Worm (Caenorhabditis elegans) whole organism, L4 larva: ENCODE measurements around the gene srh-142.

Source experiments
- F44E2.7 ChIP-seq: fragments of 200-800 bp; sonication (Bioruptor generic); IDR thresholded peaks from 2 replicates; pipeline ENCODE4 v2.1.2; 2022; ENCODE audit warnings: missing genetic modification characterization, missing compliant biosample characterization
- F49E8.2 ChIP-seq: sonication (generic microtip); optimal IDR thresholded peaks from 2 replicates; lab custom pipeline; 2016; ENCODE audit warnings: missing compliant biosample characterization, mild to moderate bottlenecking, missing genetic modification characterization, borderline replicate concordance
- T20F7.1 ChIP-seq: fragments of 200-800 bp; sonication (Bioruptor generic); optimal IDR thresholded peaks from 2 replicates; lab custom pipeline; 2018; ENCODE audit warnings: mild to moderate bottlenecking, missing genetic modification characterization, missing compliant biosample characterization
- T26A8.4 ChIP-seq: fragments of 200-800 bp; sonication (Bioruptor generic); IDR thresholded peaks from 2 replicates; pipeline ENCODE4 v1.3.6; 2022; ENCODE audit warnings: missing genetic modification characterization, missing compliant biosample characterization
- Y105C5A.15 ChIP-seq: fragments of 200-800 bp; sonication (Bioruptor generic); IDR thresholded peaks from 2 replicates; pipeline ENCODE4 v1.3.6; 2022; ENCODE audit warnings: missing genetic modification characterization, missing compliant biosample characterization
- Y75B8A.6 ChIP-seq: fragments of 200-800 bp; sonication (Bioruptor generic); IDR thresholded peaks from 2 replicates; pipeline ENCODE4 v1.3.6; 2022; ENCODE audit warnings: missing genetic modification reagents, missing genetic modification characterization, missing compliant biosample characterization
- arid-1 ChIP-seq: fragments of 200-800 bp; sonication (Bioruptor generic); conservative IDR thresholded peaks from 2 replicates; pipeline ENCODE4 v1.3.6; 2022; ENCODE audit warnings: missing genetic modification reagents, missing genetic modification characterization, missing compliant biosample characterization
- attf-4 ChIP-seq: sonication (generic microtip); optimal IDR thresholded peaks from 3 replicates; lab custom pipeline; 2017; ENCODE audit warnings: missing biosample characterization, missing genetic modification characterization
- ceh-20 ChIP-seq: fragments of 200-800 bp; sonication (Bioruptor generic); IDR thresholded peaks from 2 replicates; pipeline ENCODE4 v1.3.6; 2022; ENCODE audit warnings: missing genetic modification reagents, missing genetic modification characterization, missing compliant biosample characterization
- ceh-28 ChIP-seq: fragments of 150-350 bp; optimal IDR thresholded peaks from 2 replicates; lab custom pipeline; 2014; ENCODE audit warnings: missing biosample characterization, missing genetic modification reagents, missing genetic modification characterization
- ceh-44 ChIP-seq: fragments of 200-800 bp; sonication (Bioruptor generic); IDR thresholded peaks from 2 replicates; pipeline ENCODE4 v1.3.6; 2022; ENCODE audit warnings: missing genetic modification reagents, missing genetic modification characterization, missing compliant biosample characterization
- ceh-82 ChIP-seq: sonication (generic microtip); optimal IDR thresholded peaks from 2 replicates; lab custom pipeline; 2017; ENCODE audit warnings: missing biosample characterization, missing genetic modification characterization
- ces-1 ChIP-seq: fragments of 150-350 bp; sonication (generic microtip); optimal IDR thresholded peaks from 4 replicates; lab custom pipeline; 2014; ENCODE audit warnings: missing biosample characterization, missing genetic modification reagents, missing genetic modification characterization
- daf-8 ChIP-seq: fragments of 200-800 bp; sonication (Bioruptor generic); IDR thresholded peaks from 2 replicates; pipeline ENCODE4 v1.3.6; 2022; ENCODE audit warnings: missing genetic modification characterization, missing compliant biosample characterization
- dmd-6 ChIP-seq: fragments of 200-800 bp; sonication (Bioruptor generic); IDR thresholded peaks from 2 replicates; pipeline ENCODE4 v1.3.6; 2022; ENCODE audit warnings: missing genetic modification reagents, missing genetic modification characterization, missing compliant biosample characterization
- dmd-8 ChIP-seq: fragments of 200-800 bp; sonication (Bioruptor generic); IDR thresholded peaks from 2 replicates; pipeline ENCODE4 v1.3.6; 2022; ENCODE audit warnings: missing genetic modification characterization, missing compliant biosample characterization
- dmd-9 ChIP-seq: fragments of 200-800 bp; sonication (Bioruptor generic); IDR thresholded peaks from 2 replicates; pipeline ENCODE4 v1.3.6; 2022; ENCODE audit warnings: missing genetic modification reagents, missing genetic modification characterization, missing compliant biosample characterization
- duxl-1 ChIP-seq: sonication (generic microtip); optimal IDR thresholded peaks from 2 replicates; lab custom pipeline; 2016; ENCODE audit warnings: mild to moderate bottlenecking, missing genetic modification characterization, moderate library complexity, missing compliant biosample characterization; ENCODE audit not compliant: poor library complexity
- egl-43 ChIP-seq: fragments of 200-800 bp; sonication (Bioruptor generic); IDR thresholded peaks from 2 replicates; pipeline ENCODE4 v1.3.6; 2022; ENCODE audit warnings: missing genetic modification reagents, missing genetic modification characterization, missing compliant biosample characterization
- gei-8 ChIP-seq: fragments of 200-800 bp; sonication (Bioruptor generic); optimal IDR thresholded peaks from 2 replicates; lab custom pipeline; 2018; ENCODE audit warnings: mild to moderate bottlenecking, missing genetic modification characterization, missing compliant biosample characterization
- lim-7 ChIP-seq: fragments of 200-800 bp; sonication (Bioruptor generic); IDR thresholded peaks from 2 replicates; pipeline ENCODE4 v1.3.6; 2022; ENCODE audit warnings: missing genetic modification characterization, missing compliant biosample characterization
- lin-13 ChIP-seq: fragments of 150-350 bp; optimal IDR thresholded peaks from 2 replicates; lab custom pipeline; 2014; ENCODE audit warnings: missing biosample characterization, missing genetic modification reagents, missing genetic modification characterization
- madf-9 ChIP-seq: fragments of 200-800 bp; sonication (Bioruptor generic); conservative IDR thresholded peaks from 2 replicates; pipeline ENCODE4 v1.3.6; 2022; ENCODE audit warnings: missing genetic modification reagents, missing genetic modification characterization, missing compliant biosample characterization
- mdl-1 ChIP-seq, 2 experiments: fragments of 150-350 bp in 1 of 2; sonication (generic microtip) in 1 of 2; optimal IDR thresholded peaks; 2 replicates each; lab custom pipeline; 2014 to 2017; ENCODE audit warnings: missing biosample characterization in 2 of 2, missing genetic modification characterization in 2 of 2
- mep-1 ChIP-seq: fragments of 150-350 bp; sonication (generic microtip); optimal IDR thresholded peaks from 3 replicates; lab custom pipeline; 2014; ENCODE audit warnings: missing biosample characterization, missing genetic modification characterization
- mes-2 ChIP-seq: sonication (generic microtip); optimal IDR thresholded peaks from 2 replicates; lab custom pipeline; 2016; ENCODE audit warnings: missing genotype, mild to moderate bottlenecking, missing genetic modification characterization, missing compliant biosample characterization; ENCODE audit not compliant: poor library complexity, severe bottlenecking
- nhr-111 ChIP-seq: fragments of 200-800 bp; sonication (Bioruptor generic); optimal IDR thresholded peaks from 2 replicates; lab custom pipeline; 2018; ENCODE audit warnings: mild to moderate bottlenecking, missing genetic modification characterization, missing compliant biosample characterization
- nhr-237 ChIP-seq: sonication (generic microtip); optimal IDR thresholded peaks from 2 replicates; lab custom pipeline; 2017; ENCODE audit warnings: missing biosample characterization, missing genetic modification characterization
- nhr-25 ChIP-seq: sonication (generic microtip); optimal IDR thresholded peaks from 2 replicates; lab custom pipeline; 2017; ENCODE audit warnings: missing genetic modification characterization, mild to moderate bottlenecking, missing compliant biosample characterization, antibody characterized with exemption, moderate library complexity, borderline replicate concordance; ENCODE audit not compliant: insufficient read depth
- nhr-41 ChIP-seq: fragments of 200-800 bp; sonication (Bioruptor generic); IDR thresholded peaks from 2 replicates; pipeline ENCODE4 v1.3.6; 2022; ENCODE audit warnings: missing genetic modification reagents, missing genetic modification characterization, missing compliant biosample characterization
- nhr-6 ChIP-seq: fragments of 150-350 bp; optimal IDR thresholded peaks from 2 replicates; lab custom pipeline; 2014; ENCODE audit warnings: missing biosample characterization, missing genetic modification characterization
- php-3 ChIP-seq: fragments of 200-800 bp; sonication (Bioruptor generic); IDR thresholded peaks from 2 replicates; pipeline ENCODE4 v1.3.6; 2022; ENCODE audit warnings: missing genetic modification reagents, missing genetic modification characterization, missing compliant biosample characterization
- tag-97 ChIP-seq: fragments of 200-800 bp; sonication (Bioruptor generic); IDR thresholded peaks from 2 replicates; pipeline ENCODE4 v1.3.6; 2022; ENCODE audit warnings: missing genetic modification characterization, missing compliant biosample characterization
- tra-1 ChIP-seq: fragments of 200-800 bp; sonication (Bioruptor generic); IDR thresholded peaks from 2 replicates; pipeline ENCODE4 v1.3.6; 2022; ENCODE audit warnings: missing genetic modification reagents, missing genetic modification characterization, missing compliant biosample characterization
- unc-130 ChIP-seq: sonication (generic microtip); optimal IDR thresholded peaks from 2 replicates; lab custom pipeline; 2016; ENCODE audit warnings: missing genetic modification reagents, missing genetic modification characterization, missing compliant biosample characterization
- zfp-2 ChIP-seq: sonication (generic microtip); optimal IDR thresholded peaks from 2 replicates; lab custom pipeline; 2016; ENCODE audit warnings: mild to moderate bottlenecking, missing genetic modification characterization, missing compliant biosample characterization
- zip-2 ChIP-seq: fragments of 150-350 bp; optimal IDR thresholded peaks from 2 replicates; lab custom pipeline; 2014; ENCODE audit warnings: missing biosample characterization, missing genetic modification characterization

srh-142 gene

ce11 chrV:16455065-16455464 lies 5.7 kb downstream of the srh-142 start, which contains the start of gene str-14:
str-14 (minus strand) TSS chrV:16455165.
- TF ChIP-seq ceh-28 (tag; lab: Kevin White, UChicago) (no peak), ceh-20 (GFP tag; lab: Robert Waterston, UW) (no peak), zfp-2 (no peak), gei-8 (GFP tag; lab: Kevin White, UChicago) (no peak), dmd-6 (no peak), nhr-237 (tag; lab: Kevin White, UChicago) (no peak), T20F7.1 (GFP tag; lab: Kevin White, UChicago) (no peak), ceh-82 (no peak)

DNA sequence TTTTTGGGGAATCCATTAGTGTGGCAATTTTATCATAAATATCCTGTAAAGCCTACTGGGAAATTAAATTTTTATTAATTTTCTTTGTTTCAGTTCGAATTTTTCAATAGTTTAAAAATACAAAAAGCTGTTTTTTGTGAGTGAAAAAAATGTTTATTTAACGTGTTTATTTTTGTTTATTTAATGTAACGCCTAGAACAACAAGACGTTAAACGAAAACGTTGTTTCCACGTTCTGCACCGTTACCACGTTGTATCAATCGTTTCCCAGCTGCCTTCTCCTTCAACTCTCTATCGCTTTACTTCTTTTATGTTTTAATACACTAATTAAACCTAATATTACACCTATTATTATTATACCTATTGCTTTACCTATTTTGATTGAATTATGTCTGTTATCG lies 13.0 kb downstream of the srh-142 start, which contains the start of gene T08G3.13:
TSS of gene T08G3.13 (plus strand) at position 301 of the 400 bp plus-strand sequence.
- no peak for TF ChIP-seq nhr-6 (tag; lab: Kevin White, UChicago)
- TF ChIP-seq lin-13 (GFP tag; lab: Kevin White, UChicago) = no peak
- TF ChIP-seq tra-1 (GFP tag; lab: Robert Waterston, UW) = no peak
- TF ChIP-seq F44E2.7 = no peak
- TF ChIP-seq mep-1 = no peak
- TF ChIP-seq arid-1 (GFP tag; lab: Robert Waterston, UW) = no peak
- TF ChIP-seq mes-2 (tag; lab: Kevin White, UChicago) = no peak
- TF ChIP-seq nhr-41 = no peak
- TF ChIP-seq Y105C5A.15 = no peak
- TF ChIP-seq tag-97 (GFP tag; lab: Robert Waterston, UW) = no peak
- no peak for TF ChIP-seq daf-8 (GFP tag; lab: Robert Waterston, UW)
- no peak for TF ChIP-seq unc-130 (GFP tag; lab: Kevin White, UChicago)
- no peak for TF ChIP-seq nhr-111 (GFP tag; lab: Kevin White, UChicago)
- no peak for TF ChIP-seq ces-1 (GFP tag; lab: Kevin White, UChicago)
- TF ChIP-seq dmd-8 (GFP tag; lab: Robert Waterston, UW) = no peak

DNA sequence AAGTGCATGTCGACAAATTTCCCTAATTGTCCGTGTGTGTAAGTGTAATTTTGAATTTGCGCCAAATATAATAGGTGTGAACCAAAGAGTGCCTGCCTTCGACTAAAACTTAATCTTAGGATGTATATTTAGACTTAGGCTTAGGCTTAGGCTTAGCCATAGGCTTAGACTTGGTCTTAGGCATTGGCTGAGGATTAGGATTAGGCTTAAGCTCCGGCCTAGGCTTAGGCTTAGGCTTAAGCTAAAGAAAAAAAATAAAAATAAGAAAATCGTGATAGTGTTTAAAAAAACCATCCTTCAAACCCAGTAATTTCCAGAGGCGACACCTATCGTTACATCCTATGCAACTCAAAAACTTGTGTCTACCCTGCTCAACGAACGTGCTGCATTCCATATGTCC lies 14.6 kb downstream of the srh-142 start:
- TF ChIP-seq duxl-1 (tag; lab: Kevin White, UChicago) (no peak), attf-4 (no peak), madf-9 (GFP tag; lab: Robert Waterston, UW) (no peak), ceh-82 (no peak), nhr-25 (tag; lab: Kevin White, UChicago) (no peak), dmd-9 (GFP tag; lab: Robert Waterston, UW) (no peak), php-3 (GFP tag; lab: Robert Waterston, UW) (no peak), lim-7 (GFP tag; lab: Robert Waterston, UW) (no peak), mep-1 (no peak), T26A8.4 (GFP tag; lab: Robert Waterston, UW) (no peak), dmd-8 (GFP tag; lab: Robert Waterston, UW) (no peak), unc-130 (GFP tag; lab: Kevin White, UChicago) (no peak), zip-2 (tag; lab: Kevin White, UChicago) (no peak), ces-1 (GFP tag; lab: Kevin White, UChicago) (no peak), egl-43 (GFP tag; lab: Robert Waterston, UW) (no peak), Y75B8A.6 (GFP tag; lab: Robert Waterston, UW) (no peak), mdl-1 (tag; optimal IDR thresholded peaks at IDR 0.05; lab: Kevin White, UChicago) (no peak), ceh-44 (no peak), F49E8.2 (no peak)
